Worm (Caenorhabditis elegans) whole organism, late embryonic: ENCODE data around the gene drd-10.

ENCODE experiments used
- ceh-14 ChIP-seq: sonication (generic microtip); optimal IDR thresholded peaks from 2 replicates; lab custom pipeline; 2016; ENCODE audit warnings: missing genotype, missing genetic modification characterization, missing compliant biosample characterization
- ceh-9 ChIP-seq: sonication (generic microtip); optimal IDR thresholded peaks from 2 replicates; lab custom pipeline; 2016; ENCODE audit warnings: mild to moderate bottlenecking, missing genetic modification characterization, inconsistent platforms, missing compliant biosample characterization
- fax-1 ChIP-seq: sonication (generic microtip); optimal IDR thresholded peaks from 2 replicates; lab custom pipeline; 2016; ENCODE audit warnings: missing genotype, missing genetic modification characterization, missing compliant biosample characterization
- fkh-10 ChIP-seq: fragments of 150-350 bp; optimal IDR thresholded peaks from 2 replicates; lab custom pipeline; 2014; ENCODE audit warnings: missing biosample characterization, missing genetic modification reagents, missing genetic modification characterization
- hlh-13 ChIP-seq: fragments of 200-800 bp; sonication (Bioruptor generic); optimal IDR thresholded peaks from 2 replicates; lab custom pipeline; 2018; ENCODE audit warnings: mild to moderate bottlenecking, missing genetic modification characterization, missing compliant biosample characterization
- madf-2 ChIP-seq: sonication (generic microtip); optimal IDR thresholded peaks from 2 replicates; lab custom pipeline; 2017; ENCODE audit warnings: missing genetic modification characterization, missing compliant biosample characterization
- pha-4 ChIP-seq: fragments of 150-350 bp; optimal IDR thresholded peaks from 2 replicates; lab custom pipeline; 2018; ENCODE audit warnings: missing biosample characterization, missing genetic modification reagents, missing genetic modification characterization
- tbx-2 ChIP-seq: sonication (generic microtip); optimal IDR thresholded peaks from 2 replicates; lab custom pipeline; 2016; ENCODE audit warnings: missing genetic modification characterization, missing compliant biosample characterization
- ztf-16 ChIP-seq: sonication (generic microtip); optimal IDR thresholded peaks from 2 replicates; lab custom pipeline; 2017; ENCODE audit warnings: missing genetic modification characterization, missing compliant biosample characterization

ce11 chrV:7000734-7001133, 6.7 kb upstream of the drd-10 start:
- TF ChIP-seq fkh-10 (GFP tag; lab: Kevin White, UChicago) = no peak
- no peak for TF ChIP-seq ceh-14 (tag; lab: Kevin White, UChicago)
- no peak for TF ChIP-seq hlh-13
- TF ChIP-seq pha-4 (tag; lab: Kevin White, UChicago) = no peak
- no peak for TF ChIP-seq ceh-9
- no peak for TF ChIP-seq tbx-2 (tag; lab: Kevin White, UChicago)
- TF ChIP-seq fax-1 (tag; lab: Kevin White, UChicago) = no peak
- no peak for TF ChIP-seq ztf-16
- no peak for TF ChIP-seq madf-2 (tag; lab: Kevin White, UChicago)
